Worm (Caenorhabditis elegans) whole organism, L4/young adult: ENCODE data around the gene his-59.

Experiments used
- W03F9.2 ChIP-seq: fragments of 150-350 bp; optimal IDR thresholded peaks from 2 replicates; lab custom pipeline; 2014; ENCODE audit warnings: missing biosample characterization, missing genetic modification characterization
- dao-5 ChIP-seq: sonication (generic microtip); optimal IDR thresholded peaks from 2 replicates; lab custom pipeline; 2016; ENCODE audit warnings: missing genotype, missing genetic modification characterization, moderate library complexity, missing compliant biosample characterization
- him-1 ChIP-seq: sonication (generic microtip); optimal IDR thresholded peaks from 2 replicates; lab custom pipeline; 2016; ENCODE audit warnings: missing genotype, missing genetic modification reagents, missing genetic modification characterization, missing compliant biosample characterization

Gene his-59

ce11 chrIV:7487554-7488456 lies at the start of gene his-59, which contains the start of gene his-60:
Gene his-59 (plus strand): TSS chrIV:7488249.
Gene his-60 (minus strand): TSS chrIV:7487992.
- no peak for TF ChIP-seq him-1 (tag; lab: Kevin White, UChicago)
- TF ChIP-seq W03F9.2 (tag; lab: Kevin White, UChicago) = no peak
- peak; percentile 12 for TF ChIP-seq dao-5 (tag; lab: Kevin White, UChicago)

ce11 chrIV:7439377-7439776 lies 48.7 kb upstream of the his-59 start:
- TF ChIP-seq him-1 (tag; lab: Kevin White, UChicago) = no peak
- no peak for TF ChIP-seq W03F9.2 (tag; lab: Kevin White, UChicago)
- TF ChIP-seq dao-5 (tag; lab: Kevin White, UChicago) = no peak

ce11 chrIV:7440238-7440637 lies 47.8 kb upstream of the his-59 start:
- TF ChIP-seq dao-5 (tag; lab: Kevin White, UChicago) (no peak), him-1 (tag; lab: Kevin White, UChicago) (no peak)

- no peak for TF ChIP-seq dao-5 (tag; lab: Kevin White, UChicago)
- no peak for TF ChIP-seq him-1 (tag; lab: Kevin White, UChicago)
- no peak for TF ChIP-seq W03F9.2 (tag; lab: Kevin White, UChicago)
These were observed 42.8 kb upstream of the his-59 start, which contains the start of gene valv-1 for ce11 chrIV:7445236-7445635. Gene valv-1 (minus strand): TSS chrIV:7445336.

ce11 chrIV:7445995-7446394 lies 42.1 kb upstream of the his-59 start, which contains the start of gene B0496.1:
Gene B0496.1 (plus strand): TSS chrIV:7446295.
- TF ChIP-seq W03F9.2 (tag; lab: Kevin White, UChicago) = no peak
- no peak for TF ChIP-seq him-1 (tag; lab: Kevin White, UChicago)
- TF ChIP-seq dao-5 (tag; lab: Kevin White, UChicago) = no peak

ce11 chrIV:7447556-7447955 lies 40.5 kb upstream of the his-59 start, which contains the start of gene B0496.2:
Gene B0496.2 (plus strand): TSS chrIV:7447856.
- TF ChIP-seq W03F9.2 (tag; lab: Kevin White, UChicago) (no peak), him-1 (tag; lab: Kevin White, UChicago) (no peak), dao-5 (tag; lab: Kevin White, UChicago) (no peak)

ce11 chrIV:7451345-7451744 lies 36.7 kb upstream of the his-59 start, which contains the start of gene tes-1:
Gene tes-1 (minus strand): TSS chrIV:7451445.
- TF ChIP-seq dao-5 (tag; lab: Kevin White, UChicago) (no peak), him-1 (tag; lab: Kevin White, UChicago) (no peak), W03F9.2 (tag; lab: Kevin White, UChicago) (no peak)

- TF ChIP-seq W03F9.2 (tag; lab: Kevin White, UChicago) = no peak
- no peak for TF ChIP-seq him-1 (tag; lab: Kevin White, UChicago)
- no peak for TF ChIP-seq dao-5 (tag; lab: Kevin White, UChicago)
These were observed 34.3 kb upstream of the his-59 start for ce11 chrIV:7453661-7454159.

ce11 chrIV:7454890-7455289 lies 33.2 kb upstream of the his-59 start:
- TF ChIP-seq him-1 (tag; lab: Kevin White, UChicago) (no peak), dao-5 (tag; lab: Kevin White, UChicago) (no peak), W03F9.2 (tag; lab: Kevin White, UChicago) (no peak)

ce11 chrIV:7456225-7456624 lies 31.8 kb upstream of the his-59 start, which contains the start of gene F13B6.1:
Gene F13B6.1 (plus strand): TSS chrIV:7456525.
- TF ChIP-seq dao-5 (tag; lab: Kevin White, UChicago) (no peak), W03F9.2 (tag; lab: Kevin White, UChicago) (no peak), him-1 (tag; lab: Kevin White, UChicago) (no peak)

- TF ChIP-seq dao-5 (tag; lab: Kevin White, UChicago) = no peak
- no peak for TF ChIP-seq W03F9.2 (tag; lab: Kevin White, UChicago)
- TF ChIP-seq him-1 (tag; lab: Kevin White, UChicago) = no peak
These were observed 27.8 kb upstream of the his-59 start, which contains the start of gene F13B6.2 for ce11 chrIV:7460225-7460624. Gene F13B6.2 (minus strand): TSS chrIV:7460325.

- no peak for TF ChIP-seq dao-5 (tag; lab: Kevin White, UChicago)
- TF ChIP-seq W03F9.2 (tag; lab: Kevin White, UChicago) = no peak
- no peak for TF ChIP-seq him-1 (tag; lab: Kevin White, UChicago)
These were observed 22.2 kb upstream of the his-59 start, which contains the start of gene F13B6.3 for ce11 chrIV:7465857-7466256. Gene F13B6.3 (minus strand): TSS chrIV:7465957.

ce11 chrIV:7467170-7467569 lies 20.9 kb upstream of the his-59 start:
- TF ChIP-seq dao-5 (tag; lab: Kevin White, UChicago) (no peak), W03F9.2 (tag; lab: Kevin White, UChicago) (no peak), him-1 (tag; lab: Kevin White, UChicago) (no peak)
